Fruit fly (Drosophila melanogaster): Measurements from ENCODE around the gene CG3091.

Gene CG3091

DNA sequence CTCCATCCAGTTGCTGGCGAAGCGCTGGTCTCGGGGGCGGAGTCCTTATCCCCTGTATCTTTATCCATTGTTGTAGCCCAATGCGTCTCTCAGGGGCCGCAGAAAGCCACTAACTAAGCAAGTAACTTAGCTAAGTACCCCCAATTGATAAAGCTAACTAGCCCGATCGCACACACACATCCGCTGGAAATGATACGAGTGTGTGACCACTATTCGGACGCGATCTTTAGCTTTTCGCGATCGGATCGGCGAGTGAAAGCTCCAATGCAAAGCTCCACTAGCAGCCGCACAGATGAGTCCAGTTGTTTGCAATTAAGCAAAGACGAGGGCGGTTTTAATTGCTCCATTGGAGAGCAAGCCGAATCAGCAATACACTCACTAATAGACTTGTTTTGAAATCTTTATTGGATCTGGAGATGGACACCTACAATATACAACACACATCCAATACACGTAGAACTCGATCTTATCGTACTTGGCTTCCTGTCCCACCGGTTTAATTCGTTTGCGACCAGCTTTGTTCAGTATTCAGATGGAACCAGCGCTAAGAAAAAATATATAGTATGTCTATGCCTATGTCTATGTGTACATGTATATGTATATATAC lies at the start of gene CG3091:
TSS of gene CG3091 (minus strand) at position 178 of the 607 bp plus-strand sequence.
- peak; percentile 65 for TF ChIP-seq cic (GFP tag; optimal IDR thresholded peaks at IDR 0.05)
- peak; percentile 3 for TF ChIP-seq Mnt (GFP tag; optimal IDR thresholded peaks at IDR 0.05)
- TF ChIP-seq ovo (GFP tag; optimal IDR thresholded peaks at IDR 0.05), result no peak
- TF ChIP-seq bab1 (GFP tag; optimal IDR thresholded peaks at IDR 0.05), result no peak
- TF ChIP-seq CG33017 (tag; optimal IDR thresholded peaks at IDR 0.05), result peak; percentile 25
- no peak for TF ChIP-seq CG7101 (tag; optimal IDR thresholded peaks at IDR 0.05)
- no peak for TF ChIP-seq Hr96 (GFP tag; optimal IDR thresholded peaks at IDR 0.05)

DNA sequence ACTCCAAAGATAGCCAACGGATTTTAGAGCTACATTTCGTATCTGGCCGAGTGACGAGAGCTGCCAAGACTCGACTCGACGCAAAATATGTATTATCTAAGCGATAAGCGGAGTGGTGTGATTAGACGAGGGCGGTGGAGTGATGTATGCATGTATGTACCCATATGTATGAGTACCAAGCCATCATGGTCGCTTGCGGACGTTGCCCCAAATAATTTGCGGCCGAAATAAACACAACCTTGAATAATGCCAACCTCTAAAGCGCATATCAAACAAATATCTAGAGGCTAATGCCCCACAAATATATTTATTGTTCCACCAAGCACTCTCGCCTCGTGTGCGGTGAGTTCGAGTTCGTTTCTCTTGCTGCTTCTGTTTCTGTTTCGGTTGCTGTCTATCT lies 48.9 kb upstream of the CG3091 start:
- TF ChIP-seq Clk (GFP tag; optimal IDR thresholded peaks at IDR 0.05) (no peak), CG33017 (tag; optimal IDR thresholded peaks at IDR 0.05) (no peak)

DNA sequence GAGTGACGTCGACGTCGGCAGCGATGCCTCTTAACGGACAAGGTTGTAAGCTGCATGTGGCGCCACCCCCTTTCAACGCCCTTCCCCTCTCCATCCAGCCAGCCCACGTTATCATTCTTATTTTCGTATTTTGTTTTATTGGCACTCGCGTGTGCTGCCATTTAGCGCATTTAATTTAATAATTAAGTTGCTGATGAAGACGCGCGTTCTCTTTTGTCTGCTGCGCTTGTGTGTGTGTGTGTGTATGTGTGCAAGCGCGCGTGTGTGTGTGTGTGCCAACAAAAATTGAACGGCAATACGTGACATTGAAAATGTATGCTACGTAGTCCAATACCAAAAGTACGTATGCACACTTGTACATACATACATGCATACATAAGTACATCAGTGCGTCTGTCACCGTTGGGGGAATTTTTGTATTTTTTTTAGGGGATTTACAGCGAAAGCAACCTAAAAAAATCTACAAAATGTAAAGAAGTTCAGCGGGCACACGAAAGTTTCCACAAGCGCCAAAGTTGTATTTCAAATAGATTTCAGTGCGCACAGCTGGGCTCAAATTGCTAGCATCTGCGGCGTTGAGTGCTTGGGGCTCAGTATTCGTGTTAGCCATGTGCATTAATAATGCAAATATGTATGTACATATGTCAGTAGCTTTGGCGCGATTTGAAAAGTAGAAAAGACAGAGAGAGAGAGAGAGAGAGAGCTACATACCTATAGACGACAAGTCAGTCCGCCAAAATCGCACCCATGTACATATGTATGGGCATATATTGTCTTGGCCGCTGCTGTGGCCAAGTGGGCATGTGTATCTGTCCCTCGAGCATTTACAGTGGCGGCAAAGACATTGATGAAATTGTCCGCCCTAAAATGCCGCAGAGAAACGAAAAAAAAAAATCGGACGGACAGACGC lies 47.9 kb upstream of the CG3091 start:
- TF ChIP-seq Crg-1 (GFP tag; optimal IDR thresholded peaks at IDR 0.05) (no peak), CG14711 (tag; optimal IDR thresholded peaks at IDR 0.05) (peak; percentile 41), CG7101 (tag; optimal IDR thresholded peaks at IDR 0.05) (peak; percentile 58), CG12768 (GFP tag; optimal IDR thresholded peaks at IDR 0.05) (no peak), CG7045 (GFP tag; optimal IDR thresholded peaks at IDR 0.05) (peak; percentile 11), CG11617 (GFP tag; optimal IDR thresholded peaks at IDR 0.05) (peak; percentile 19), ovo (GFP tag; optimal IDR thresholded peaks at IDR 0.05) (no peak), pad (GFP tag; optimal IDR thresholded peaks at IDR 0.05) (peak; percentile 1), bab1 (GFP tag; optimal IDR thresholded peaks at IDR 0.05) (peak; percentile 53), CG33017 (tag; optimal IDR thresholded peaks at IDR 0.05) (no peak), cic (GFP tag; optimal IDR thresholded peaks at IDR 0.05) (no peak), Mnt (GFP tag; optimal IDR thresholded peaks at IDR 0.05) (no peak), CG5204 (GFP tag; optimal IDR thresholded peaks at IDR 0.05) (no peak), CG1620 (GFP tag; optimal IDR thresholded peaks at IDR 0.05) (no peak), kay (GFP tag; ENCODE audit: borderline replicate concordance) (no peak)

DNA sequence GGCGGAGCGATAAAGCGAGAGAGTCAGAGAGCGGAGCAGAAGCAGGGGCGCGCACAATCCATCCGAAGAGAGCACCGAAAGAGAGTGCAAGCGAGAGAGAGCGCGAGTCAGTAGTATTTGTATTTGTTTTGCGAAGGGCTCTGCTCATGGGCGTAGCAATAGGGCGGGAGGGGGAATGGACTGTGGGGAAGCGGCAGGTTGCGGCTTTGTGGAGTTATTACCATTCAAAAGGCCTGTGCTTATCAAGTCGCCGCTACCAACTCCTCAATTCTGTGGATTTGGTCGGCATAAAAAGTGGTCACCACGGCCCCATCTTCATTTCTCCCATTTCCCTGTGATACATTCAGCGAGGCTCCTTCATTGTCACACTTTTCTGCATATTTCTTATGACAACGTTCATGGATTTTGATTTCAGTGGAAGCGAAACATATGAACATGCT lies 47.1 kb upstream of the CG3091 start:
- TF ChIP-seq pad (GFP tag; optimal IDR thresholded peaks at IDR 0.05), result peak; percentile 77
- TF ChIP-seq bab1 (GFP tag; optimal IDR thresholded peaks at IDR 0.05), result peak; percentile 37
- TF ChIP-seq cic (GFP tag; optimal IDR thresholded peaks at IDR 0.05), result no peak
- no peak for TF ChIP-seq cnc (optimal IDR thresholded peaks at IDR 0.05)
- peak; percentile 60 for TF ChIP-seq CG14711 (tag; optimal IDR thresholded peaks at IDR 0.05)
- TF ChIP-seq Clk (GFP tag; optimal IDR thresholded peaks at IDR 0.05), result no peak
- peak; percentile 66 for TF ChIP-seq CG7101 (tag; optimal IDR thresholded peaks at IDR 0.05)
- peak; percentile 29 for TF ChIP-seq CG11617 (GFP tag; optimal IDR thresholded peaks at IDR 0.05)
- no peak for TF ChIP-seq CG7045 (GFP tag; optimal IDR thresholded peaks at IDR 0.05)
- TF ChIP-seq toe (GFP tag; optimal IDR thresholded peaks at IDR 0.05), result no peak
- no peak for TF ChIP-seq CG12768 (GFP tag; optimal IDR thresholded peaks at IDR 0.05)
- TF ChIP-seq Crg-1 (GFP tag; optimal IDR thresholded peaks at IDR 0.05), result no peak

DNA sequence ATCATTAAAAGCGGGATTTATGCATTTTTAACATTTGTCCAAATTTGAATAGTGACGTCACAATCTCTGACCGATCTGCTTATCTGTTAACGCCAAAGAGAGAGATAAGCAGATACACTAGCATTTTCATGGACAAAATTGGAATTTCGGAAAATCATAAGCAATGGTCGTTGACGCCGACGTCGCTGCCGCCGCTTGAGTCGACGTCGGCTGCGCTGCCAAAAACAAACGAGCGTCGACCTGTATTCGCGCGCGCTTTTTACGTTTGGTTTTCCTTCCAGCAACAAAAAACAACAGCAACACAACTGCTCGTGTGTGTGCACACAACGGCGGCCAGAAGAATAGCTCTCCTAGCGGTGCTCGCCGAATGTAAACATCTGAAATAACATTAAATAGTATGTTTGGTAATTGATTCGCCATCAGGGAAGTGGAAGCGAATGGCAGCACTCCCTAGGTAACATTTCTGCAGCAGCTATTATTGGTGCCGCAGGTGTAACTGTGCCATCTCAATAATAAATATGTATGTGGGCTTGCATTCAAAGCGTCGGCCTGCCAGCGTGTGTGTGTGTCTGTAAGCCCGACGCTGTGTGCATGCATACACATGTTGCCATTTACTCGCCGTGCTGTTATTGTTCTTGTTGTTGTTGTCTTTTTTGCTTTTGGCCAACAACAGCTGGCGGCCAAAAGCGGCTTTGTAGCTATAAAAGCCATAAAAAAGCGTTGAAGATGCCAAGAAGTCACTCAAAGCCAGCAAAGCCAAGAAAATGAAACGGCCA lies 46.5 kb upstream of the CG3091 start:
- TF ChIP-seq Hr96 (GFP tag; optimal IDR thresholded peaks at IDR 0.05) (peak; percentile 84), CG7045 (GFP tag; optimal IDR thresholded peaks at IDR 0.05) (peak; percentile 85), CG7101 (tag; optimal IDR thresholded peaks at IDR 0.05) (peak; percentile 97), Clk (GFP tag; optimal IDR thresholded peaks at IDR 0.05) (peak; percentile 76), CG1620 (GFP tag; optimal IDR thresholded peaks at IDR 0.05) (peak; percentile 74), Crg-1 (GFP tag; optimal IDR thresholded peaks at IDR 0.05) (peak; percentile 79), cic (GFP tag; optimal IDR thresholded peaks at IDR 0.05) (peak; percentile 67), bab1 (GFP tag; optimal IDR thresholded peaks at IDR 0.05) (peak; percentile 97), tj (GFP tag; optimal IDR thresholded peaks at IDR 0.05) (peak; percentile 83), CG5204 (GFP tag; optimal IDR thresholded peaks at IDR 0.05) (peak; percentile 82), kay (GFP tag; ENCODE audit: borderline replicate concordance) (no peak), CG14711 (tag; optimal IDR thresholded peaks at IDR 0.05) (peak; percentile 92), pad (GFP tag; optimal IDR thresholded peaks at IDR 0.05) (peak; percentile 77), toe (GFP tag; optimal IDR thresholded peaks at IDR 0.05) (no peak), CG12768 (GFP tag; optimal IDR thresholded peaks at IDR 0.05) (peak; percentile 77), Mnt (GFP tag; optimal IDR thresholded peaks at IDR 0.05) (peak; percentile 86), ovo (GFP tag; optimal IDR thresholded peaks at IDR 0.05) (peak; percentile 63), CG11617 (GFP tag; optimal IDR thresholded peaks at IDR 0.05) (peak; percentile 84), cnc (optimal IDR thresholded peaks at IDR 0.05) (no peak), CG33017 (tag; optimal IDR thresholded peaks at IDR 0.05) (peak; percentile 94)
